Fruit fly (Drosophila melanogaster) whole organism, embryonic: Measurements from ENCODE around the gene Mlp84B.

Source experiments
- Antp ChIP-seq: fragments of 200-800 bp; sonication (Bioruptor generic); optimal IDR thresholded peaks from 3 replicates; lab custom pipeline; 2016; ENCODE audit warnings: missing biosample characterization, missing genetic modification characterization
- CG1024 ChIP-seq: fragments of 200-800 bp; sonication (Bioruptor generic); IDR thresholded peaks from 2 replicates; pipeline ENCODE4 v1.3.6; 2022; ENCODE audit warnings: missing biosample characterization, missing genetic modification characterization
- CG10274 ChIP-seq: fragments of 200-800 bp; sonication (Bioruptor generic); optimal IDR thresholded peaks from 3 replicates; lab custom pipeline; 2017; ENCODE audit warnings: missing biosample characterization, mild to moderate bottlenecking, missing genetic modification characterization
- CG10654 ChIP-seq: fragments of 200-800 bp; sonication (Bioruptor generic); optimal IDR thresholded peaks from 2 replicates; lab custom pipeline; 2016; ENCODE audit warnings: missing biosample characterization, missing genetic modification characterization
- CG11560 ChIP-seq: fragments of 200-800 bp; sonication (Bioruptor generic); IDR thresholded peaks from 3 replicates; pipeline ENCODE4 v1.3.6; 2022; ENCODE audit warnings: missing biosample characterization, missing genetic modification characterization
- CG17186 ChIP-seq: fragments of 200-800 bp; sonication (Bioruptor generic); optimal IDR thresholded peaks from 3 replicates; lab custom pipeline; 2017; ENCODE audit warnings: missing biosample characterization, missing genetic modification reagents, missing genetic modification characterization
- CG18476 ChIP-seq: fragments of 200-800 bp; sonication (Bioruptor generic); optimal IDR thresholded peaks from 2 replicates; lab custom pipeline; 2016; ENCODE audit warnings: missing biosample characterization, mild to moderate bottlenecking, missing genetic modification characterization
- CG18599 ChIP-seq: fragments of 200-800 bp; sonication (Bioruptor generic); optimal IDR thresholded peaks from 3 replicates; lab custom pipeline; 2017; ENCODE audit warnings: missing biosample characterization, missing genetic modification characterization, mild to moderate bottlenecking, moderate library complexity, missing genetic modification reagents
- CG18764 ChIP-seq: fragments of 200-800 bp; sonication (Bioruptor generic); optimal IDR thresholded peaks from 3 replicates; lab custom pipeline; 2016; ENCODE audit warnings: missing biosample characterization, missing genetic modification characterization
- CG2199 ChIP-seq: fragments of 200-800 bp; sonication (Bioruptor generic); IDR thresholded peaks from 3 replicates; pipeline ENCODE4 v1.3.6; 2022; ENCODE audit warnings: missing biosample characterization, missing genetic modification characterization
- CG2678 ChIP-seq: fragments of 200-800 bp; sonication (Bioruptor generic); optimal IDR thresholded peaks from 3 replicates; lab custom pipeline; 2019; ENCODE audit warnings: missing biosample characterization, mild to moderate bottlenecking, missing genetic modification characterization, moderate library complexity
- CG32767 ChIP-seq: fragments of 200-800 bp; sonication (Bioruptor generic); IDR thresholded peaks from 2 replicates; pipeline ENCODE4 v1.3.6; 2022; ENCODE audit warnings: missing biosample characterization, missing genetic modification characterization
- CG3726 ChIP-seq: fragments of 200-800 bp; sonication (Bioruptor generic); IDR thresholded peaks from 3 replicates; pipeline ENCODE4, ENCODE4 v1.3.6; 2022; ENCODE audit warnings: missing biosample characterization, missing genetic modification characterization
- CG3847 ChIP-seq: fragments of 200-800 bp; sonication (Bioruptor generic); IDR thresholded peaks from 2 replicates; pipeline ENCODE4 v1.3.6; 2022; ENCODE audit warnings: missing biosample characterization, missing genetic modification characterization
- CG4360 ChIP-seq: fragments of 200-800 bp; sonication (Bioruptor generic); IDR thresholded peaks from 2 replicates; pipeline ENCODE4 v1.3.6; 2022; ENCODE audit warnings: missing biosample characterization, missing genetic modification characterization
- CG4707 ChIP-seq: fragments of 200-800 bp; sonication (Bioruptor generic); optimal IDR thresholded peaks from 2 replicates; lab custom pipeline; 2018; ENCODE audit warnings: missing biosample characterization, mild to moderate bottlenecking, missing genetic modification characterization, moderate library complexity
- CG4730 ChIP-seq: fragments of 200-800 bp; sonication (Bioruptor generic); IDR thresholded peaks from 2 replicates; pipeline ENCODE4 v1.3.6; 2022; ENCODE audit warnings: missing biosample characterization, missing genetic modification characterization
- CG5245 ChIP-seq: fragments of 200-800 bp; sonication (Bioruptor generic); optimal IDR thresholded peaks from 3 replicates; lab custom pipeline; 2016; ENCODE audit warnings: missing biosample characterization, missing genetic modification characterization
- CG5953 ChIP-seq: fragments of 200-800 bp; sonication (Bioruptor generic); IDR thresholded peaks from 2 replicates; pipeline ENCODE4 v1.3.6; 2022; ENCODE audit warnings: missing biosample characterization, missing genetic modification characterization
- CG6272 ChIP-seq: fragments of 200-800 bp; sonication (Bioruptor generic); IDR thresholded peaks from 2 replicates; pipeline ENCODE4 v1.3.6; 2022; ENCODE audit warnings: missing biosample characterization, missing genetic modification characterization
- CG6765 ChIP-seq: fragments of 200-800 bp; sonication (Bioruptor generic); optimal IDR thresholded peaks from 3 replicates; lab custom pipeline; 2017; ENCODE audit warnings: missing biosample characterization, mild to moderate bottlenecking, missing genetic modification characterization
- CG8089 ChIP-seq: fragments of 200-800 bp; sonication (Bioruptor generic); optimal IDR thresholded peaks from 3 replicates; lab custom pipeline; 2016; ENCODE audit warnings: missing biosample characterization, missing genetic modification characterization
- CkIIα-i1 ChIP-seq: fragments of 200-800 bp; sonication (Bioruptor generic); IDR thresholded peaks from 2 replicates; pipeline ENCODE4 v1.3.6; 2022; ENCODE audit warnings: missing biosample characterization, missing genetic modification characterization
- E2f1 ChIP-seq: fragments of 200-800 bp; sonication (Bioruptor generic); IDR thresholded peaks from 2 replicates; pipeline ENCODE4 v1.3.6; 2022; ENCODE audit warnings: missing biosample characterization, missing genetic modification characterization
- HHEX ChIP-seq: fragments of 200-800 bp; sonication (Bioruptor generic); optimal IDR thresholded peaks from 3 replicates; lab custom pipeline; 2017; ENCODE audit warnings: missing biosample characterization, mild to moderate bottlenecking, missing genetic modification characterization, missing genetic modification reagents
- HLH54F ChIP-seq: fragments of 200-800 bp; sonication (Bioruptor generic); optimal IDR thresholded peaks from 3 replicates; lab custom pipeline; 2016; ENCODE audit warnings: missing biosample characterization, missing genetic modification characterization
- Hr39 ChIP-seq: fragments of >200 bp; optimal IDR thresholded peaks from 2 replicates; lab custom pipeline; 2017
- MTF-1 ChIP-seq: fragments of 200-800 bp; sonication (Bioruptor generic); optimal IDR thresholded peaks from 2 replicates; lab custom pipeline; 2018; ENCODE audit warnings: missing biosample characterization, mild to moderate bottlenecking, missing genetic modification characterization, borderline replicate concordance
- Neu2 ChIP-seq: fragments of 200-800 bp; sonication (Bioruptor generic); optimal IDR thresholded peaks from 3 replicates; lab custom pipeline; 2016; ENCODE audit warnings: missing biosample characterization, missing genetic modification characterization, borderline replicate concordance
- Nf-YB ChIP-seq: fragments of 200-800 bp; sonication (Bioruptor generic); optimal IDR thresholded peaks from 3 replicates; lab custom pipeline; 2019; ENCODE audit warnings: missing biosample characterization, mild to moderate bottlenecking, missing genetic modification characterization, moderate library complexity
- Nf-YC ChIP-seq: fragments of 200-800 bp; optimal IDR thresholded peaks from 3 replicates; lab custom pipeline; 2019; ENCODE audit warnings: missing biosample characterization, mild to moderate bottlenecking, missing genetic modification characterization, moderate library complexity
- Spps ChIP-seq: fragments of 200-800 bp; sonication (Bioruptor generic); optimal IDR thresholded peaks from 2 replicates; lab custom pipeline; 2018; ENCODE audit warnings: missing biosample characterization, mild to moderate bottlenecking, missing genetic modification characterization
- abd-A ChIP-seq: fragments of 200-800 bp; sonication (Bioruptor generic); optimal IDR thresholded peaks from 3 replicates; lab custom pipeline; 2019; ENCODE audit warnings: missing biosample characterization, mild to moderate bottlenecking, missing genetic modification characterization, moderate library complexity
- amos ChIP-seq: fragments of 200-800 bp; sonication (Bioruptor generic); IDR thresholded peaks from 2 replicates; pipeline ENCODE4 v1.3.6; 2022; ENCODE audit warnings: missing biosample characterization, missing genetic modification characterization; ENCODE audit not compliant: partially characterized antibody
- bab2 ChIP-seq: fragments of 200-800 bp; sonication (Bioruptor generic); optimal IDR thresholded peaks from 2 replicates; lab custom pipeline; 2016; ENCODE audit warnings: missing biosample characterization, missing genetic modification characterization
- br ChIP-seq: fragments of >200 bp; optimal IDR thresholded peaks from 2 replicates; lab custom pipeline; 2017
- chm ChIP-seq: fragments of 200-800 bp; sonication (Bioruptor generic); IDR thresholded peaks from 2 replicates; pipeline ENCODE4 v1.3.6; 2022; ENCODE audit warnings: missing biosample characterization, missing genetic modification characterization
- ems ChIP-seq: fragments of 200-800 bp; sonication (Bioruptor generic); optimal IDR thresholded peaks from 3 replicates; lab custom pipeline; 2016; ENCODE audit warnings: missing biosample characterization, missing genetic modification characterization
- ewg ChIP-seq: fragments of 200-800 bp; sonication (Bioruptor generic); optimal IDR thresholded peaks from 3 replicates; lab custom pipeline; 2017; ENCODE audit warnings: mild to moderate bottlenecking, missing biosample characterization, missing genetic modification reagents, missing genetic modification characterization
- ind ChIP-seq: fragments of 200-800 bp; sonication (Bioruptor generic); optimal IDR thresholded peaks from 3 replicates; lab custom pipeline; 2016; ENCODE audit warnings: missing biosample characterization, missing genetic modification characterization
- jing ChIP-seq: fragments of 200-800 bp; sonication (Bioruptor generic); optimal IDR thresholded peaks from 2 replicates; lab custom pipeline; 2018; ENCODE audit warnings: missing biosample characterization, mild to moderate bottlenecking, missing genetic modification characterization
- lmd ChIP-seq: fragments of 200-800 bp; sonication (Bioruptor generic); IDR thresholded peaks from 2 replicates; pipeline ENCODE4 v1.3.6; 2022; ENCODE audit warnings: missing biosample characterization, missing genetic modification characterization
- mirr ChIP-seq: fragments of 200-800 bp; sonication (Bioruptor generic); optimal IDR thresholded peaks from 3 replicates; lab custom pipeline; 2018; ENCODE audit warnings: missing biosample characterization, mild to moderate bottlenecking, missing genetic modification characterization
- nau ChIP-seq: fragments of 200-800 bp; sonication (Bioruptor generic); optimal IDR thresholded peaks from 3 replicates; lab custom pipeline; 2017; ENCODE audit warnings: missing biosample characterization, mild to moderate bottlenecking, missing genetic modification characterization, missing genetic modification reagents
- oc ChIP-seq: fragments of 200-800 bp; sonication (Bioruptor generic); optimal IDR thresholded peaks from 2 replicates; lab custom pipeline; 2018; ENCODE audit warnings: missing biosample characterization, mild to moderate bottlenecking, missing genetic modification characterization, moderate library complexity
- onecut ChIP-seq: fragments of 200-800 bp; sonication (Bioruptor generic); IDR thresholded peaks from 2 replicates; pipeline ENCODE4 v1.3.6; 2022; ENCODE audit warnings: missing biosample characterization, missing genetic modification characterization
- pros ChIP-seq: fragments of 200-800 bp; sonication (Bioruptor generic); optimal IDR thresholded peaks from 3 replicates; lab custom pipeline; 2019; ENCODE audit warnings: missing biosample characterization, mild to moderate bottlenecking, missing genetic modification characterization, moderate library complexity
- sens-2 ChIP-seq: fragments of 200-800 bp; sonication (Bioruptor generic); IDR thresholded peaks from 2 replicates; pipeline ENCODE4 v1.3.6; 2022; ENCODE audit warnings: missing biosample characterization, missing genetic modification characterization
- sr ChIP-seq: fragments of 200-800 bp; sonication (Bioruptor generic); IDR thresholded peaks from 3 replicates; pipeline ENCODE4 v1.3.6; 2022; ENCODE audit warnings: missing biosample characterization, missing genetic modification characterization
- ttk ChIP-seq: fragments of 200-800 bp; sonication (Bioruptor generic); IDR thresholded peaks from 2 replicates; pipeline ENCODE4 v2.1.2; 2022; ENCODE audit warnings: missing biosample characterization, missing genetic modification characterization
- unc-4 ChIP-seq: fragments of 200-800 bp; sonication (Bioruptor generic); IDR thresholded peaks from 2 replicates; pipeline ENCODE4 v1.3.6; 2022; ENCODE audit warnings: missing biosample characterization, missing genetic modification characterization; ENCODE audit not compliant: partially characterized antibody
- wek ChIP-seq: fragments of 200-800 bp; sonication (Bioruptor generic); optimal IDR thresholded peaks from 3 replicates; lab custom pipeline; 2018; ENCODE audit warnings: missing biosample characterization, mild to moderate bottlenecking, missing genetic modification characterization, moderate library complexity
- zen ChIP-seq: fragments of 200-800 bp; sonication (Bioruptor generic); optimal IDR thresholded peaks from 3 replicates; lab custom pipeline; 2018; ENCODE audit warnings: missing biosample characterization, mild to moderate bottlenecking, missing genetic modification characterization, moderate library complexity

The Mlp84B gene

dm6 chr3R:7093592-7093991 is 23.9 kb downstream of the Mlp84B start (continued):
- no peak for TF ChIP-seq HHEX (GFP tag; lab: Kevin White, UChicago)
- TF ChIP-seq nau (GFP tag; lab: Kevin White, UChicago) = no peak
- no peak for TF ChIP-seq bab2
- no peak for TF ChIP-seq CG5245 (GFP tag; lab: Kevin White, UChicago)
- no peak for TF ChIP-seq CG2199
- TF ChIP-seq lmd (GFP tag; lab: Robert Waterston, UW) = no peak
- TF ChIP-seq MTF-1 (GFP tag; lab: Kevin White, UChicago) = no peak
- TF ChIP-seq CG18476 (GFP tag; lab: Kevin White, UChicago) = no peak
- TF ChIP-seq ind (GFP tag; lab: Kevin White, UChicago) = no peak
- TF ChIP-seq abd-A (tag; lab: Kevin White, UChicago) = no peak
- TF ChIP-seq oc (tag; lab: Kevin White, UChicago) = no peak
- no peak; the same call in 1 of the 2 replicates for TF ChIP-seq chm (GFP tag; lab: Robert Waterston, UW)
- TF ChIP-seq CG5953 (GFP tag; lab: Robert Waterston, UW) = no peak
- no peak for TF ChIP-seq CG32767 (GFP tag; lab: Robert Waterston, UW)
- 0 out of 2 replicates have a peak, but pooled peaks have one; percentile 14 for TF ChIP-seq unc-4 (GFP tag; lab: Robert Waterston, UW)
- no peak for TF ChIP-seq Hr39 (lab: Kevin White, UChicago)
- no peak for TF ChIP-seq pros (GFP tag; lab: Kevin White, UChicago)
- no peak for TF ChIP-seq CG10274 (GFP tag; lab: Kevin White, UChicago)
- TF ChIP-seq ttk (GFP tag; lab: Robert Waterston, UW) = no peak
- no peak for TF ChIP-seq ems (GFP tag; lab: Kevin White, UChicago)
- TF ChIP-seq amos (GFP tag; lab: Robert Waterston, UW) = peak; percentile 37; the same call in 1 of the 2 replicates
- TF ChIP-seq br (lab: Kevin White, UChicago) = no peak
- no peak for TF ChIP-seq CG6765
- TF ChIP-seq CG3847 = no peak
- no peak for TF ChIP-seq CG18599 (GFP tag; lab: Kevin White, UChicago)
- TF ChIP-seq CG2678 (tag; lab: Kevin White, UChicago) = no peak
- TF ChIP-seq Spps (tag; lab: Kevin White, UChicago) = no peak
- TF ChIP-seq CkIIα-i1 (GFP tag; lab: Robert Waterston, UW) = no peak
- no peak for TF ChIP-seq CG8089 (GFP tag; lab: Kevin White, UChicago)
- no peak for TF ChIP-seq Nf-YB (GFP tag; lab: Kevin White, UChicago)
- no peak for TF ChIP-seq wek (GFP tag; lab: Kevin White, UChicago)
- no peak for TF ChIP-seq CG10654 (GFP tag; lab: Kevin White, UChicago)
- TF ChIP-seq E2f1 = no peak
- no peak for TF ChIP-seq CG1024 (GFP tag; lab: Robert Waterston, UW)
- no peak for TF ChIP-seq HLH54F (GFP tag; lab: Kevin White, UChicago)
- TF ChIP-seq jing (GFP tag; lab: Kevin White, UChicago) = no peak
- TF ChIP-seq Antp (GFP tag; lab: Kevin White, UChicago) = no peak
- no peak for TF ChIP-seq Neu2 (GFP tag; lab: Kevin White, UChicago)
- no peak for TF ChIP-seq mirr (GFP tag; lab: Kevin White, UChicago)
- no peak for TF ChIP-seq sr (GFP tag; lab: Robert Waterston, UW)
- no peak for TF ChIP-seq CG11560 (tag; lab: Robert Waterston, UW)
- TF ChIP-seq CG4730 (GFP tag; lab: Robert Waterston, UW) = no peak
- no peak for TF ChIP-seq CG6272 (GFP tag; lab: Robert Waterston, UW)
- TF ChIP-seq CG4360 (GFP tag; lab: Robert Waterston, UW) = no peak
- no peak for TF ChIP-seq CG17186 (GFP tag; lab: Kevin White, UChicago)
- no peak for TF ChIP-seq CG18764
- peak; percentile 1 for TF ChIP-seq zen (tag; lab: Kevin White, UChicago)
- no peak for TF ChIP-seq CG3726 (GFP tag; lab: Robert Waterston, UW)
- TF ChIP-seq Nf-YC (tag; lab: Kevin White, UChicago) = no peak
- TF ChIP-seq CG4707 (GFP tag; lab: Kevin White, UChicago) = no peak
- TF ChIP-seq sens-2 = no peak
- no peak for TF ChIP-seq onecut (GFP tag; lab: Robert Waterston, UW)
- TF ChIP-seq ewg (GFP tag; lab: Kevin White, UChicago) = no peak
